Worm (Caenorhabditis elegans) whole organism, mixed stage, embryonic: ENCODE results near the gene cutl-16.
A peak's percentile ranks its signal among the peaks of the same experiment; 100 is the strongest.

ENCODE experiments used
- M03D4.4 ChIP-seq: sonication (generic microtip); optimal IDR thresholded peaks from 2 replicates; lab custom pipeline; 2017; ENCODE audit warnings: mild to moderate bottlenecking, missing genetic modification characterization, missing compliant biosample characterization
- bed-3 ChIP-seq: fragments of 200-800 bp; sonication (Bioruptor generic); optimal IDR thresholded peaks from 3 replicates; lab custom pipeline; 2018; ENCODE audit warnings: mild to moderate bottlenecking, missing genetic modification characterization, moderate library complexity, missing compliant biosample characterization
- ceh-39 ChIP-seq: fragments of 150-350 bp; optimal IDR thresholded peaks from 2 replicates; lab custom pipeline; 2014; ENCODE audit warnings: missing biosample characterization, missing genetic modification characterization
- ceh-43 ChIP-seq: fragments of 200-800 bp; sonication (Bioruptor generic); optimal IDR thresholded peaks from 2 replicates; lab custom pipeline; 2018; ENCODE audit warnings: mild to moderate bottlenecking, missing genetic modification characterization, moderate library complexity, missing compliant biosample characterization
- ces-1 ChIP-seq: fragments of 150-350 bp; optimal IDR thresholded peaks from 2 replicates; lab custom pipeline; 2014; ENCODE audit warnings: missing biosample characterization, missing genetic modification reagents, missing genetic modification characterization
- cnd-1 ChIP-seq: fragments of 200-800 bp; sonication (Bioruptor generic); optimal IDR thresholded peaks from 2 replicates; lab custom pipeline; 2018; ENCODE audit warnings: mild to moderate bottlenecking, missing genetic modification characterization, missing compliant biosample characterization
- drap-1 ChIP-seq: fragments of 200-800 bp; sonication (Bioruptor generic); optimal IDR thresholded peaks from 3 replicates; lab custom pipeline; 2018; ENCODE audit warnings: mild to moderate bottlenecking, missing genetic modification characterization, missing compliant biosample characterization
- elt-3 ChIP-seq: fragments of 150-350 bp; optimal IDR thresholded peaks from 2 replicates; lab custom pipeline; 2014; ENCODE audit warnings: missing biosample characterization, missing genetic modification characterization
- ham-2 ChIP-seq: fragments of 200-800 bp; sonication (Bioruptor generic); optimal IDR thresholded peaks from 2 replicates; lab custom pipeline; 2018; ENCODE audit warnings: mild to moderate bottlenecking, missing genetic modification characterization, missing compliant biosample characterization
- hlh-1 ChIP-seq: fragments of 150-350 bp; optimal IDR thresholded peaks from 2 replicates; lab custom pipeline; 2014; ENCODE audit warnings: missing biosample characterization, missing genetic modification reagents, missing genetic modification characterization
- lin-13 ChIP-seq: fragments of 150-350 bp; optimal IDR thresholded peaks from 2 replicates; lab custom pipeline; 2014; ENCODE audit warnings: missing biosample characterization, missing genetic modification characterization
- lin-32 ChIP-seq: fragments of 200-800 bp; sonication (Bioruptor generic); optimal IDR thresholded peaks from 2 replicates; lab custom pipeline; 2018; ENCODE audit warnings: mild to moderate bottlenecking, missing genetic modification characterization, missing compliant biosample characterization
- lsy-2 ChIP-seq: fragments of 150-350 bp; optimal IDR thresholded peaks from 2 replicates; lab custom pipeline; 2014; ENCODE audit warnings: missing biosample characterization, missing genetic modification characterization
- mab-5 ChIP-seq: fragments of 150-350 bp; optimal IDR thresholded peaks from 2 replicates; lab custom pipeline; 2014; ENCODE audit warnings: missing biosample characterization, missing genetic modification characterization
- mep-1 ChIP-seq: fragments of 150-350 bp; optimal IDR thresholded peaks from 2 replicates; lab custom pipeline; 2017; ENCODE audit warnings: missing biosample characterization, missing genetic modification reagents, missing genetic modification characterization, inconsistent platforms
- mls-2 ChIP-seq: sonication (generic microtip); optimal IDR thresholded peaks from 2 replicates; lab custom pipeline; 2016; ENCODE audit warnings: mild to moderate bottlenecking, missing genetic modification characterization, moderate library complexity, missing compliant biosample characterization
- nhr-12 ChIP-seq: fragments of 150-350 bp; optimal IDR thresholded peaks from 2 replicates; lab custom pipeline; 2014; ENCODE audit warnings: missing biosample characterization, missing genetic modification characterization
- nhr-2 ChIP-seq: fragments of 150-350 bp; optimal IDR thresholded peaks from 2 replicates; lab custom pipeline; 2014; ENCODE audit warnings: missing biosample characterization, missing genetic modification characterization
- nhr-237 ChIP-seq: fragments of 150-350 bp; optimal IDR thresholded peaks from 2 replicates; lab custom pipeline; 2014; ENCODE audit warnings: missing biosample characterization, missing genetic modification characterization
- nhr-28 ChIP-seq: fragments of 150-350 bp; optimal IDR thresholded peaks from 2 replicates; lab custom pipeline; 2014; ENCODE audit warnings: missing biosample characterization, missing genetic modification characterization
- nhr-76 ChIP-seq: sonication (generic microtip); optimal IDR thresholded peaks from 2 replicates; lab custom pipeline; 2017; ENCODE audit warnings: missing biosample characterization, missing genetic modification characterization
- pha-4 ChIP-seq: fragments of 150-350 bp; optimal IDR thresholded peaks from 2 replicates; lab custom pipeline; 2018; ENCODE audit warnings: missing biosample characterization, missing genetic modification reagents, missing genetic modification characterization
- sem-2 ChIP-seq: fragments of 200-800 bp; sonication (Bioruptor generic); optimal IDR thresholded peaks from 2 replicates; lab custom pipeline; 2018; ENCODE audit warnings: mild to moderate bottlenecking, missing genetic modification characterization, missing compliant biosample characterization
- snpc-4 ChIP-seq: fragments of 150-350 bp; optimal IDR thresholded peaks from 2 replicates; lab custom pipeline; 2014; ENCODE audit warnings: missing biosample characterization, missing genetic modification characterization
- sptf-1 ChIP-seq: sonication (generic microtip); optimal IDR thresholded peaks from 2 replicates; lab custom pipeline; 2017; ENCODE audit warnings: mild to moderate bottlenecking, missing genetic modification characterization, moderate library complexity, missing compliant biosample characterization
- tbx-8 ChIP-seq: fragments of 200-800 bp; sonication (Bioruptor generic); optimal IDR thresholded peaks from 2 replicates; lab custom pipeline; 2018; ENCODE audit warnings: mild to moderate bottlenecking, missing genetic modification characterization, moderate library complexity, missing compliant biosample characterization
- unc-120 ChIP-seq: sonication (generic microtip); optimal IDR thresholded peaks from 2 replicates; lab custom pipeline; 2017; ENCODE audit warnings: missing genetic modification characterization, missing compliant biosample characterization; ENCODE audit not compliant: poor library complexity, severe bottlenecking
- unc-39 ChIP-seq: fragments of 150-350 bp; optimal IDR thresholded peaks from 2 replicates; lab custom pipeline; 2014; ENCODE audit warnings: missing biosample characterization, missing genetic modification characterization
- unc-62 ChIP-seq: fragments of 150-350 bp; optimal IDR thresholded peaks from 2 replicates; lab custom pipeline; 2014; ENCODE audit warnings: missing biosample characterization, missing genetic modification reagents, missing genetic modification characterization
- zip-8 ChIP-seq: fragments of 150-350 bp; optimal IDR thresholded peaks from 2 replicates; lab custom pipeline; 2014; ENCODE audit warnings: missing biosample characterization, missing genetic modification characterization
- ztf-11 ChIP-seq: fragments of 150-350 bp; optimal IDR thresholded peaks from 2 replicates; lab custom pipeline; 2014; ENCODE audit warnings: missing biosample characterization, missing genetic modification characterization

cutl-16 gene

ce11 chrII:6484876-6485526, 43.8 kb downstream of the cutl-16 start, which contains the start of the genes lido-16 and plpp-1.2:
TSS of gene lido-16 (minus strand) at chrII:6484976.
TSS of gene plpp-1.2 (plus strand) at chrII:6485476.
- TF ChIP-seq nhr-76 (no peak), nhr-12 (tag; lab: Kevin White, UChicago) (no peak), tbx-8 (GFP tag; lab: Kevin White, UChicago) (no peak), ceh-39 (tag; lab: Kevin White, UChicago) (no peak), mls-2 (tag; lab: Kevin White, UChicago) (no peak), snpc-4 (tag; lab: Kevin White, UChicago) (no peak), lin-32 (no peak), elt-3 (no peak), ztf-11 (tag; lab: Kevin White, UChicago) (no peak), ham-2 (GFP tag; lab: Kevin White, UChicago) (no peak), unc-62 (GFP tag; lab: Kevin White, UChicago) (no peak)

DNA sequence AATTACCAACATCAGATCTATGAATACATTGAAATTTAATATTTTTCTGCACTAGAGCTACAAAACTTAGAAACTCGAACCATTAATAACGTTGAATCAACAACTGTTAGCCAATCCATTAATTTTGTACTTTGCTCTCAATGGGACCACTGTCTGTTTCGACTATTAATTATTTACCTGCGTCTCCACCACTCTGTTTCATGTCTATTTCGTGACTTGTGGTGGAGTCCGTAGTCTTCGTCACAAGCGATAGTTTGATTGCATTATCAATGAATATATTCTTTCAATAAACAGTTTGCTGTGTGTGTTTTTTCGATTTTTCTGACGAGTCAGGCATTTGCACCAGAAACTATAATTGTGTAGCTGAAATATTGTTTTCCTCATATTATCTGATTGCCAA, 45.1 kb downstream of the cutl-16 start:
- TF ChIP-seq bed-3 (GFP tag; lab: Kevin White, UChicago) (no peak), unc-120 (peak; percentile 22), mab-5 (tag; lab: Kevin White, UChicago) (peak; percentile 64), unc-62 (GFP tag; lab: Kevin White, UChicago) (peak; percentile 25), nhr-237 (tag; lab: Kevin White, UChicago) (no peak), hlh-1 (peak; percentile 68)

DNA sequence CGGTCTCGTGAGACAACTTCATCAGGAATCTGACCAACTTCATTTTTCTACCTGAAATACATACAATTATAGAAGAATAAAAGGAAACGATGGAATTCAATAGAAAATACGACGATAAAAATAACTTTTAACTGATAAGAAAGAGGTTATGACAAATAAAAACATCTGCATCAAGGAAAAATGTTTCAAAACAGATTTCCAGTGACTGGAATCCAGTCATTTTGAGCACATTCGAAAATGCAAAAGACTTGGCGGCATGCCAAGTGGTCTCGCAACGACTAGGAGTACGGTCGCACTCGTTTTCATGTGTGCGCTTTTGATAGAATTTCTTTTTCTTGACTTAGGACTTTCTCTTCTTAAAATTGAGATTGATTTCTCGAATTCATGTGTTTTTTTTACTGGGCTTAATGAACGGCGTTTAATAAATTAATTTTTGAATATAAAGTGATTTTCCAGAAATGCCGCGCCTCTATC, 48.5 kb downstream of the cutl-16 start, which contains the start of the genes snr-3 and rsp-5:
Gene snr-3 (minus strand): TSS at position 51 of the 474 bp plus-strand sequence.
Gene rsp-5 (plus strand): TSS at position 455 of the 474 bp plus-strand sequence.
- TF ChIP-seq pha-4 (tag; lab: Kevin White, UChicago) (peak; percentile 66), lsy-2 (peak; percentile 97), ceh-39 (tag; lab: Kevin White, UChicago) (peak; percentile 8), bed-3 (GFP tag; lab: Kevin White, UChicago) (no peak), unc-39 (tag; lab: Kevin White, UChicago) (no peak), lin-32 (no peak), hlh-1 (peak; percentile 36), ces-1 (GFP tag; lab: Kevin White, UChicago) (no peak), nhr-28 (tag; lab: Kevin White, UChicago) (no peak), nhr-237 (tag; lab: Kevin White, UChicago) (peak; percentile 56), lin-13 (tag; lab: Kevin White, UChicago) (peak; percentile 55), mep-1 (tag; lab: Kevin White, UChicago) (peak; percentile 83), nhr-76 (no peak)

DNA sequence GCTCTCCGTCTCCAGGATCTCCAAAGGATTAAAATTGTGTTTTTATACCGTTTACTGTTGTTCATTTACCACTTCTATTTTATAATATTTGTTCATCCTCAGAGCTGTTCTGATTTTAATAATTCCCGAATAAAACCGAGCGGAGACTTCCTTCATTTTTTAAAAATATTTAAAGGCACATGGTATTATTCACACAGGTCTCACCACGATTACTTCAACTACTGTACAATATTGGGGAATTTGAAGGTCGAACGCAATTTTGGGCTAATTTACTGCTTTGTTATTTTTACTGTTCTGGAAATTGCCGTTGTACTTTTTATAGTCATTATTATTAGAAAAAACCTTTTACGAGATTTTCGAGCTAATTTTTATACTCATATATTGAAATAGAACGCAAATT, 50.0 kb downstream of the cutl-16 start:
- TF ChIP-seq snpc-4 (tag; lab: Kevin White, UChicago) (no peak), unc-62 (GFP tag; lab: Kevin White, UChicago) (no peak), zip-8 (tag; lab: Kevin White, UChicago) (no peak), drap-1 (GFP tag; lab: Kevin White, UChicago) (no peak), ces-1 (GFP tag; lab: Kevin White, UChicago) (no peak), lin-32 (no peak), sptf-1 (tag; lab: Kevin White, UChicago) (no peak), ham-2 (GFP tag; lab: Kevin White, UChicago) (no peak), tbx-8 (GFP tag; lab: Kevin White, UChicago) (no peak), M03D4.4 (tag; lab: Kevin White, UChicago) (no peak), mab-5 (tag; lab: Kevin White, UChicago) (no peak), nhr-2 (no peak), unc-39 (tag; lab: Kevin White, UChicago) (no peak), sem-2 (GFP tag; lab: Kevin White, UChicago) (no peak), mep-1 (tag; lab: Kevin White, UChicago) (no peak)
- TF ChIP-seq, all 35 proteins: peak for 0

DNA sequence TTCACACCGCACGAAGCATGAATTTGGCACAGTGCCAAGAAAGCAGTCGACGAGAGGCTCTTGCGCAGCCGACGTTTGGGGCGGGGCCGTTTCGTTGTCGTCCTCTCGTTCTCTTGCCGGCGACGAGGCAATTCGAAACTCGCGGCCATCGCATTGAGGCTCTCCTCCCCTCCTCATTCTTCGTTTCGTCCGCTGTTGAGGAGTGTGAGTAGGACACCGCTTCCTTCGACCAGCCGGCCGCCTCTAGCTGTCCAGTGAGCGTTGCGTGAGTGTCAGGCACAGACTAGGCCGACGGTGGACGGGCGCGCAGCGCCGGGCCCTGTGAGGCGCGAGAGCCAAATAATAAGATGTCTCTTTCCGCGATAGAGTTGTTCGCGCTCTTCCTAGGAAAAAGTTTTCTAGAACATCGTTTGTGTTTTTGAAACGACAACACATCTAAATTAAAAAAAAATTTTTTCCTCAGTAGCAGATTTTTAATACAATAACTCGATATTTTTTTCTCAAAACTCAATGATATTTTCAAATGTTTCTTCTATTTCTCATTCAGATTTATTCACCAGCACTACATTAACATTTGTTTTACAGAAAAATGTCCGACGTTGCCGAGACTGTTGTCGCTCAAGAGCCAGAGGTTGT, 50.7 kb downstream of the cutl-16 start, which contains the start of the genes T28D9.11 and T28D9.1:
Gene T28D9.11 (minus strand): TSS at position 177 of the 636 bp plus-strand sequence.
Gene T28D9.1 (plus strand): TSS at position 586 of the 636 bp plus-strand sequence.
- TF ChIP-seq hlh-1 (peak; percentile 29), M03D4.4 (tag; lab: Kevin White, UChicago) (peak; percentile 74), lin-32 (peak; percentile 31), ham-2 (GFP tag; lab: Kevin White, UChicago) (peak; percentile 58), lin-13 (tag; lab: Kevin White, UChicago) (no peak), bed-3 (GFP tag; lab: Kevin White, UChicago) (no peak), cnd-1 (tag; lab: Kevin White, UChicago) (peak; percentile 75), ztf-11 (tag; lab: Kevin White, UChicago) (peak; percentile 29), unc-120 (peak; percentile 37), sptf-1 (tag; lab: Kevin White, UChicago) (peak; percentile 64), mls-2 (tag; lab: Kevin White, UChicago) (peak; percentile 67), drap-1 (GFP tag; lab: Kevin White, UChicago) (peak; percentile 48), ceh-43 (GFP tag; lab: Kevin White, UChicago) (peak; percentile 19), mep-1 (tag; lab: Kevin White, UChicago) (no peak)
